Worm (Caenorhabditis elegans): ENCODE measurements around the gene F58F12.4.
A peak's percentile ranks its signal among the peaks of the same experiment; 100 is the strongest.

Gene F58F12.4

DNA sequence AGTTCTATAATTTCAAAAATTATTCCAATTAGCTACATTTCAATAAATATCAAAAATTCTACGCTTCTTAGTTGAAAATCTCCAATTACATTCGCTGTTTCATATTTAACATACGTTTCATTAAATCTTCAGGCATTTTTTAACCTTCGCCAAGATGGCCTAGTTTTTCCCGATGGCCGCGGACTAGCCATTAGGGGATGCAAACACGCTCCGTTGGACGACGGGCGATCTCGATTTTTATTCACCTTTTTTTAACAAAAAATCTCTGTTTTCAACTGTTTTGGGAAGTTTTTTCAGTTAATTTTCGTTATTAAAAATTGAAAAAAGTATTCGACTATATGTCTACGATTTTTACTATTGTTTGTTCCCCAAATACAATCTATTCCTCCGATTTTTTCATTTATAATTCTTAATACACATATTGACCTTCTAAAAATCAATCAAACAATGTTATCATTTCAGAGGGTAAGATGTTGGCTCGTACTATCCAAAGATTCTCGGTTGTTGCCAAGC is 3.3 kb upstream of the F58F12.4 start, which contains the start of gene F58F12.1:
Gene F58F12.1 (plus strand): TSS at position 463 of the 513 bp plus-strand sequence.
- no peak for TF ChIP-seq ztf-23 (GFP tag; IDR thresholded peaks at IDR 0.05)
- peak; percentile 47; the same call in 1 of the 2 replicates for TF ChIP-seq flt-1 (GFP tag; IDR thresholded peaks at IDR 0.05)
- TF ChIP-seq ref-1 (GFP tag; conservative IDR thresholded peaks at IDR 0.05) = no peak
- TF ChIP-seq klf-2 (GFP tag; conservative IDR thresholded peaks at IDR 0.05) = no peak
- TF ChIP-seq med-1 (GFP tag; optimal IDR thresholded peaks at IDR 0.05; ENCODE audit: insufficient read depth) = no peak
- no peak for TF ChIP-seq ztf-29 (GFP tag; IDR thresholded peaks at IDR 0.05)

DNA sequence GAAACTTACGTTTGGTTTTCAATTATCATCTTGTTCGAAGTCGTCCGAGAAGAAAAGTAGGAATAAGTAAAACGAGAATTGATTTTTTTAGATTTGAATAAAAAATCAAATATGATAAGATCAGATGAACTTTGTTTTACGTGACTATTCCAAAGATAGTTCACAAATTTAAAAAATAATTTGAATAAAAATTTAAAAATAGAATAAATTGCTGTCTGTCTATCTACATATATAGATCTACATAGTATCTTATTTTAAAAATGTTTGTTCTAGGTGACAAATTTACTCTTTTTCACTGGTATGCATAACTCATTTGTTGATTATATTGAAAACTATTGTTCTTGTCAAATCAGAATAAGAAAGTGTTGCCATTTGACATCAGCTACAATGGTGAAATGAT is 1.4 kb downstream of the F58F12.4 start, which contains the start of gene F58F12.2:
Gene F58F12.2 (minus strand): TSS at position 101 of the 400 bp plus-strand sequence.
- no peak for TF ChIP-seq cog-1 (tag; optimal IDR thresholded peaks at IDR 0.05)
- TF ChIP-seq ztf-23 (GFP tag; IDR thresholded peaks at IDR 0.05) = no peak

DNA sequence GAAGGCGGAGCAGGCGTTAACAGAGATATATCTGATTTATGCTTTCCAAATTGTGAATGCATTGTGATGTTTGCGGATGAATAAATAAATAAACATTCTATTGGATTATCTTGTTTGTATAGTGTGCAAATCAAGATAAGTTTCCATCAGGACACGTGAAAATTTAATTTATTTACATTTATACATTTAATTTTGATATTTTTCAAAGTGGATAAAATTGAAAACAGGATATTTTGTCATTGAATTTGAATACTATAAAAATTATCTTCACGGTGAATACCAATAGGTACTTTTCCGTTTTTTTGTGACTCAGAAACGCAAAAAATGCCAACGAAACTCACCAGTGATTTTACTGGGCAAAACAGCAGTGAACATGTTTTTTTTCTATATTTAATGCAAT is 4.6 kb downstream of the F58F12.4 start, which contains the start of gene F58F12.3:
Gene F58F12.3 (minus strand): TSS at position 101 of the 400 bp plus-strand sequence.
- TF ChIP-seq med-1 (GFP tag; optimal IDR thresholded peaks at IDR 0.05; ENCODE audit: insufficient read depth) (no peak), tab-1 (GFP tag; IDR thresholded peaks at IDR 0.05) (no peak), flt-1 (GFP tag; IDR thresholded peaks at IDR 0.05) (no peak), ztf-23 (GFP tag; IDR thresholded peaks at IDR 0.05) (no peak), cog-1 (tag; optimal IDR thresholded peaks at IDR 0.05) (no peak), klf-2 (GFP tag; conservative IDR thresholded peaks at IDR 0.05) (no peak), ztf-29 (GFP tag; IDR thresholded peaks at IDR 0.05) (no peak), ref-1 (GFP tag; conservative IDR thresholded peaks at IDR 0.05) (no peak), T22C8.4 (GFP tag; IDR thresholded peaks at IDR 0.05) (no peak)

DNA sequence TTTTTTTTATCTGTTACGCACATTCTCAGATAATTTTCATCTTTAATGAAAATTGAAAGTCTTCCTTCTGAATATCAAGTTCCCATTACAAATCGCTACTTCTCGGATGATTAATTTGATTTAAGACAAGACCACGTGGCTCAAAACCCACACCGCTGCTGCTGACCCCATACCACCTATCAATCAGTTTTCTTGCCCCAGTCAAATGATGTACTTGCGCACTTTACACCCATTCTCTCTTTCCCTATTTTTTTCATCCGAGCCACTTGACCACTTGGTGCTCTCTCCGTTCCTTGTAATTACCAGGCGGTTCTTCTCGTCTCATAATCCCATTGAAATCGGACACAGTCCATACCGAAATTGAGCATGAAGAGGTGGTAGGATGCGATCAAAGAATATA is 7.5 kb downstream of the F58F12.4 start:
- no peak for TF ChIP-seq ref-1 (GFP tag; conservative IDR thresholded peaks at IDR 0.05)
- TF ChIP-seq T22C8.4 (GFP tag; IDR thresholded peaks at IDR 0.05) = no peak
- TF ChIP-seq med-1 (GFP tag; optimal IDR thresholded peaks at IDR 0.05; ENCODE audit: insufficient read depth) = no peak
- no peak for TF ChIP-seq ztf-23 (GFP tag; IDR thresholded peaks at IDR 0.05)
- no peak for TF ChIP-seq tab-1 (GFP tag; IDR thresholded peaks at IDR 0.05)
- TF ChIP-seq flt-1 (GFP tag; IDR thresholded peaks at IDR 0.05) = no peak
- no peak for TF ChIP-seq cog-1 (tag; optimal IDR thresholded peaks at IDR 0.05)
- no peak for TF ChIP-seq ztf-29 (GFP tag; IDR thresholded peaks at IDR 0.05)
- no peak for TF ChIP-seq klf-2 (GFP tag; conservative IDR thresholded peaks at IDR 0.05)

DNA sequence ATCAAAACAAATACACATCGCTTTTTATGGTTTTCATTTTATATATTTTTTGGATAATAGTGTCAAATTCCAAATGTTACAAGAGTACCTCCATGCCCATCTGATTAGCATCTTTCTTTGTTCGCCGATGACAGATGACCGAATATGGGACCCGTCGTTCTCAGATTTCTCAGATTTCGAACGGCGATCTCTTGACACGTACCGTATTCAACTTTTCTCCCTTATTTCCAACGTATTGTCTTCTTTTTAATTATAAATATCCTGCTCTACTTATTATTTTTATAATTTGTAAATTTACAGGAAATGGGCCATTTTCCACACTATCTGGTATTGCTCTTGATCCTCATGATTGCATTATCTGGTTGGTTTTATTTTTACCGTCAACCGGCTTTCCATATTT is 11.8 kb downstream of the F58F12.4 start, which contains the start of gene zig-10:
Gene zig-10 (plus strand): TSS at position 301 of the 400 bp plus-strand sequence.
- no peak for TF ChIP-seq ztf-23 (GFP tag; IDR thresholded peaks at IDR 0.05)
- TF ChIP-seq med-1 (GFP tag; optimal IDR thresholded peaks at IDR 0.05; ENCODE audit: insufficient read depth) = no peak
- TF ChIP-seq cog-1 (tag; optimal IDR thresholded peaks at IDR 0.05) = no peak
- TF ChIP-seq flt-1 (GFP tag; IDR thresholded peaks at IDR 0.05) = no peak
- TF ChIP-seq klf-2 (GFP tag; conservative IDR thresholded peaks at IDR 0.05) = no peak
- no peak for TF ChIP-seq tab-1 (GFP tag; IDR thresholded peaks at IDR 0.05)
- TF ChIP-seq ref-1 (GFP tag; conservative IDR thresholded peaks at IDR 0.05) = no peak
- no peak for TF ChIP-seq ztf-29 (GFP tag; IDR thresholded peaks at IDR 0.05)
- no peak for TF ChIP-seq T22C8.4 (GFP tag; IDR thresholded peaks at IDR 0.05)

DNA sequence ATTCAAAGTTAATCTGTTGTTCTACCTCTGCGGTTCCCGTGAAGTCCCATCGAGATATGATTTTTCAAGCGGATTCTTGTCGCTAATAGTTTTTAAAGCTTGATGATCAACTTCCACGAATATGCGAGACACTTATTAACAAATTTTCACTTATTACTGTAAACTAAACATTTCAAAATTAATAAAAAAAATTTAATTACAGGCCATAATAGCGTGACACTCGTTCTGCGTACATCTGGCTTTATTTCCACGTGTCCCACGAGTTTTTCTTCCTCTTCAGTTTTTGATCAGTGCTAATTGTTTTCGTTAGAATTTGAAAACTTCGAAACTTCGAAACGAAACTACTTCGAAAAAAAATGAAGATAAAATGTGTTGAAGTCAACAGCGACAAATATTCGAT is 15.1 kb downstream of the F58F12.4 start, which contains the start of gene btb-2:
Gene btb-2 (plus strand): TSS at position 301 of the 400 bp plus-strand sequence.
- TF ChIP-seq ref-1 (GFP tag; conservative IDR thresholded peaks at IDR 0.05) = no peak
- no peak for TF ChIP-seq ztf-29 (GFP tag; IDR thresholded peaks at IDR 0.05)
- no peak for TF ChIP-seq med-1 (GFP tag; optimal IDR thresholded peaks at IDR 0.05; ENCODE audit: insufficient read depth)
- TF ChIP-seq tab-1 (GFP tag; IDR thresholded peaks at IDR 0.05) = no peak

DNA sequence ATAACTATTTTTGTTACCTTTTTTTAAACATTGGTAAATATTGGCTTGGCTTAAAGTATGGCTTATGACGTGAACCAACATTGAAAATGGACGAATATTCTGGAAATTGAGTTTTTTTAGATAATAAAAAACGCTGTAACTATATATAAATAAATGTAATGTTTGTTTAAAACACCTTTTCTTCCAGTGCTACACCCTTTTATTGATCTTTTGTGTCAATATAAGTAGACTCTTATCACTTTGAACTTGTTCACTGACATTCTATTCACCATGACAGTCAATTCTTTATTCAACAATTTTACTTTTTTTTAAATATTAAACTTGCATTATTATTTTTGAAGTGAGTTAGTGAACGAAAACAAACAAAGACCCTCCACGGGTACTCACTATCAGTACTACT is 16.7 kb downstream of the F58F12.4 start, which contains the start of gene T25D10.1:
Gene T25D10.1 (plus strand): TSS at position 169 of the 400 bp plus-strand sequence.
- no peak for TF ChIP-seq klf-2 (GFP tag; conservative IDR thresholded peaks at IDR 0.05)
- no peak for TF ChIP-seq T22C8.4 (GFP tag; IDR thresholded peaks at IDR 0.05)
- no peak for TF ChIP-seq ref-1 (GFP tag; conservative IDR thresholded peaks at IDR 0.05)
- TF ChIP-seq ztf-29 (GFP tag; IDR thresholded peaks at IDR 0.05) = no peak
- TF ChIP-seq tab-1 (GFP tag; IDR thresholded peaks at IDR 0.05) = no peak
- no peak for TF ChIP-seq ztf-23 (GFP tag; IDR thresholded peaks at IDR 0.05)
- no peak for TF ChIP-seq med-1 (GFP tag; optimal IDR thresholded peaks at IDR 0.05; ENCODE audit: insufficient read depth)
- TF ChIP-seq cog-1 (tag; optimal IDR thresholded peaks at IDR 0.05) = no peak
- no peak for TF ChIP-seq flt-1 (GFP tag; IDR thresholded peaks at IDR 0.05)

DNA sequence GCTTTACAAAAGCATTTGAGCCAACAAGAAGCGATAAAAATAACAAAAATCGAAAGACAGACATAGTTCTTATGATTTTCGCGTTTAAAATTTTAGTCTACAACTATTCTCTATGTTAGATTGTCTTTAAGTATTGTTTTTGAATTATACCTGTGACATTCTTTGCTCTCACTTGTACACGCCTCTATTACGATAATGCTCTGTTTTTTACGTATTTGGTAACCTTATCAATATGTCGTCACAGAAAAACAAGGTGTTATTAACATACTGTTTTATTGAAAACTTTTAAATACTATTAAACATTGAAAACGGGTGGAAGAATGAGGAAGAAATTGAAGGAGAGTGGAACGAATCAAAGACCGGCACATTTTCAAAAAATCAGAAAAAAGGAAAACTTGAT is 20.7 kb downstream of the F58F12.4 start, which contains the start of gene spp-11:
Gene spp-11 (minus strand): TSS at position 101 of the 400 bp plus-strand sequence.
- no peak for TF ChIP-seq ztf-29 (GFP tag; IDR thresholded peaks at IDR 0.05)
- no peak for TF ChIP-seq ztf-23 (GFP tag; IDR thresholded peaks at IDR 0.05)
- no peak for TF ChIP-seq ref-1 (GFP tag; conservative IDR thresholded peaks at IDR 0.05)
- no peak for TF ChIP-seq flt-1 (GFP tag; IDR thresholded peaks at IDR 0.05)
- TF ChIP-seq tab-1 (GFP tag; IDR thresholded peaks at IDR 0.05) = no peak
- TF ChIP-seq cog-1 (tag; optimal IDR thresholded peaks at IDR 0.05) = no peak
- TF ChIP-seq klf-2 (GFP tag; conservative IDR thresholded peaks at IDR 0.05) = no peak
- no peak for TF ChIP-seq med-1 (GFP tag; optimal IDR thresholded peaks at IDR 0.05; ENCODE audit: insufficient read depth)
- no peak for TF ChIP-seq T22C8.4 (GFP tag; IDR thresholded peaks at IDR 0.05)

DNA sequence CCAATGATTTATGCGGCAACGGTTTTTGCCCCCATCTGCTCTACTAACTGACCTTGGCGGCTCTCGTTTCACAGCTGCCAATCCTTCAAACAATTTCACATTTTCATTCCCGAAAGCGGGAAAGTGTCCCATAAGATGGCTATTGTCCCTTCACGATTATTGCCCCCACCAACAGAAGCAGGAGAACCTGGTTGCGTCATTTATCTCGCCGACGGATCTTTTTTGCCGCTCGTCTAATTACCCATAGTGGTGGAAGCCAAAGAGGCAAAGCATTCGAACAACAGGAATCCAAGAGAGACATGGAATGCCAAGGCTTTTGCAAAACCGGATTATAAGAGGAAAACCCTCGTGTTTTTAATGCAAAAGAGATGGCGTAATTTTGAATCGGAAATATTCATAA is 22.5 kb downstream of the F58F12.4 start:
- TF ChIP-seq T22C8.4 (GFP tag; IDR thresholded peaks at IDR 0.05) (no peak), ztf-29 (GFP tag; IDR thresholded peaks at IDR 0.05) (0 out of 2 replicates have a peak, but pooled peaks have one; percentile 47), ztf-23 (GFP tag; IDR thresholded peaks at IDR 0.05) (peak; percentile 33; the same call in 1 of the 2 replicates)

DNA sequence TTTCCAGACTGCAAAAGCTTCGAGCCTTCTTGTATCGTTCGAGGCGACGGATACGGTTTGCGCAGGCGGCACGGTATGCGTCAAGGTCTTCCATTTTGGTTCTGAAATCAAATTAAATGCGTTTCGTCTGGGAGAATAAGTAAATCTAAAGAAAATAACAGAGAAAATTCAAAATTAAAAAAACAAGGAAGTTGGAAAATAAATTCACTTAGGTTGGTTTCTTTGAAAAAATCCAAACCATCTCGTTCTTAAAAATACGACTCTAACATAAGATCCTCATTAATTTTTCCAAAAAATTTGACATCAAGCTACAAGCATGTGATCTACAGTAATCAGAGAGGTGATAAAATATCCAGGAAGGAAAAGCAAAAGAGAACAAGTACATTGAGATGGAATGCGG is 23.6 kb downstream of the F58F12.4 start, which contains the start of gene T25D10.4:
Gene T25D10.4 (minus strand): TSS at position 101 of the 400 bp plus-strand sequence.
- TF ChIP-seq flt-1 (GFP tag; IDR thresholded peaks at IDR 0.05) = no peak
- no peak for TF ChIP-seq med-1 (GFP tag; optimal IDR thresholded peaks at IDR 0.05; ENCODE audit: insufficient read depth)
- TF ChIP-seq tab-1 (GFP tag; IDR thresholded peaks at IDR 0.05) = no peak
- no peak for TF ChIP-seq cog-1 (tag; optimal IDR thresholded peaks at IDR 0.05)
- TF ChIP-seq ztf-23 (GFP tag; IDR thresholded peaks at IDR 0.05) = no peak
